Worm (Caenorhabditis elegans) whole organism, early embryonic: ENCODE data around the gene fbxa-206.

Experiments
- B0310.2 ChIP-seq: sonication (generic microtip); optimal IDR thresholded peaks from 2 replicates; lab custom pipeline; 2016; ENCODE audit warnings: mild to moderate bottlenecking, missing genetic modification characterization, missing compliant biosample characterization
- F13C5.2 ChIP-seq: sonication (generic microtip); optimal IDR thresholded peaks from 2 replicates; lab custom pipeline; 2017; ENCODE audit warnings: mild to moderate bottlenecking, missing genetic modification characterization, inconsistent platforms, missing compliant biosample characterization
- aly-1 ChIP-seq: sonication (generic microtip); optimal IDR thresholded peaks from 2 replicates; lab custom pipeline; 2016; ENCODE audit warnings: missing genetic modification characterization, missing compliant biosample characterization
- ama-1 ChIP-seq: fragments of 150-350 bp; optimal IDR thresholded peaks from 2 replicates; lab custom pipeline; 2014
- ceh-13 ChIP-seq: fragments of 200-800 bp; sonication (Bioruptor generic); optimal IDR thresholded peaks from 2 replicates; lab custom pipeline; 2018; ENCODE audit warnings: mild to moderate bottlenecking, missing genetic modification characterization, missing compliant biosample characterization
- ceh-36 ChIP-seq: sonication (generic microtip); optimal IDR thresholded peaks from 2 replicates; lab custom pipeline; 2016; ENCODE audit warnings: missing genetic modification characterization, inconsistent platforms, missing compliant biosample characterization
- ets-7 ChIP-seq: sonication (generic microtip); optimal IDR thresholded peaks from 2 replicates; lab custom pipeline; 2016; ENCODE audit warnings: missing genotype, missing genetic modification characterization, missing compliant biosample characterization
- flt-1 ChIP-seq: fragments of 200-800 bp; sonication (Bioruptor generic); IDR thresholded peaks from 2 replicates; pipeline ENCODE4 v1.3.6; 2022; ENCODE audit warnings: missing genetic modification characterization, missing compliant biosample characterization
- hmbx-1 ChIP-seq: sonication (generic microtip); optimal IDR thresholded peaks from 2 replicates; lab custom pipeline; 2016; ENCODE audit warnings: mild to moderate bottlenecking, missing genetic modification characterization, missing compliant biosample characterization
- hmg-4 ChIP-seq: fragments of 200-800 bp; sonication (Bioruptor generic); optimal IDR thresholded peaks from 2 replicates; lab custom pipeline; 2018; ENCODE audit warnings: mild to moderate bottlenecking, missing genetic modification characterization, missing compliant biosample characterization
- hnd-1 ChIP-seq: sonication (generic microtip); optimal IDR thresholded peaks from 2 replicates; lab custom pipeline; 2016; ENCODE audit warnings: missing genetic modification characterization, missing compliant biosample characterization
- pes-1 ChIP-seq: fragments of 200-800 bp; sonication (Bioruptor generic); IDR thresholded peaks from 2 replicates; pipeline ENCODE4 v1.3.6; 2022; ENCODE audit warnings: missing genetic modification reagents, missing genetic modification characterization, missing compliant biosample characterization
- scrt-1 ChIP-seq: fragments of 200-800 bp; sonication (Bioruptor generic); IDR thresholded peaks from 2 replicates; pipeline ENCODE4 v1.3.6; 2022; ENCODE audit warnings: missing genetic modification characterization, missing compliant biosample characterization
- sea-1 ChIP-seq: fragments of 200-800 bp; sonication (Bioruptor generic); conservative IDR thresholded peaks from 2 replicates; pipeline ENCODE4 v1.3.6; 2022; ENCODE audit warnings: missing genetic modification characterization, missing compliant biosample characterization
- tbx-11 ChIP-seq: fragments of 200-800 bp; sonication (Bioruptor generic); IDR thresholded peaks from 2 replicates; pipeline ENCODE4 v1.3.6; 2022; ENCODE audit warnings: missing genetic modification characterization, missing compliant biosample characterization
- tbx-37 ChIP-seq: fragments of 200-800 bp; sonication (Bioruptor generic); conservative IDR thresholded peaks from 2 replicates; pipeline ENCODE4 v1.3.6; 2022; ENCODE audit warnings: missing genetic modification reagents, missing genetic modification characterization, missing compliant biosample characterization
- tra-4 ChIP-seq: sonication (generic microtip); optimal IDR thresholded peaks from 2 replicates; lab custom pipeline; 2017; ENCODE audit warnings: missing genetic modification characterization, missing compliant biosample characterization

Gene fbxa-206

ce11 chrV:16911934-16912333 lies 6.3 kb downstream of the fbxa-206 start, which contains the start of gene nhr-116:
Gene nhr-116, plus strand, starts transcription at chrV:16912234.
- TF ChIP-seq hmg-4 (GFP tag; lab: Kevin White, UChicago) = no peak
- TF ChIP-seq sea-1 = no peak
- no peak for TF ChIP-seq ets-7
- no peak for TF ChIP-seq tbx-37
- TF ChIP-seq flt-1 (GFP tag; lab: Robert Waterston, UW) = no peak
- TF ChIP-seq hnd-1 (tag; lab: Kevin White, UChicago) = no peak
- no peak for TF ChIP-seq tbx-11 (GFP tag; lab: Robert Waterston, UW)
- no peak for TF ChIP-seq aly-1 (tag; lab: Kevin White, UChicago)
- no peak for TF ChIP-seq ama-1
- TF ChIP-seq hmbx-1 (tag; lab: Kevin White, UChicago) = no peak
- no peak for TF ChIP-seq pes-1 (GFP tag; lab: Robert Waterston, UW)
- TF ChIP-seq ceh-36 (tag; lab: Kevin White, UChicago) = no peak
- no peak for TF ChIP-seq F13C5.2 (tag; lab: Kevin White, UChicago)
- no peak for TF ChIP-seq tra-4 (tag; lab: Kevin White, UChicago)
- TF ChIP-seq scrt-1 (GFP tag; lab: Robert Waterston, UW) = no peak
- no peak for TF ChIP-seq ceh-13 (GFP tag; lab: Kevin White, UChicago)
- no peak for TF ChIP-seq B0310.2 (tag; lab: Kevin White, UChicago)

- no peak for TF ChIP-seq hnd-1 (tag; lab: Kevin White, UChicago)
- no peak for TF ChIP-seq flt-1 (GFP tag; lab: Robert Waterston, UW)
- TF ChIP-seq scrt-1 (GFP tag; lab: Robert Waterston, UW) = no peak
Observed at ce11 chrV:16911294-16911693, 7.0 kb downstream of the fbxa-206 start.

ce11 chrV:16910864-16911263 lies 7.4 kb downstream of the fbxa-206 start:
- TF ChIP-seq ceh-13 (GFP tag; lab: Kevin White, UChicago) = no peak
- no peak for TF ChIP-seq pes-1 (GFP tag; lab: Robert Waterston, UW)
- no peak for TF ChIP-seq hmg-4 (GFP tag; lab: Kevin White, UChicago)
- TF ChIP-seq tra-4 (tag; lab: Kevin White, UChicago) = no peak
- no peak for TF ChIP-seq flt-1 (GFP tag; lab: Robert Waterston, UW)
- TF ChIP-seq aly-1 (tag; lab: Kevin White, UChicago) = no peak
- no peak for TF ChIP-seq hnd-1 (tag; lab: Kevin White, UChicago)
- TF ChIP-seq tbx-37 = no peak
- no peak for TF ChIP-seq ceh-36 (tag; lab: Kevin White, UChicago)

- TF ChIP-seq tra-4 (tag; lab: Kevin White, UChicago) (no peak), tbx-11 (GFP tag; lab: Robert Waterston, UW) (no peak), ceh-13 (GFP tag; lab: Kevin White, UChicago) (no peak), aly-1 (tag; lab: Kevin White, UChicago) (no peak), hmbx-1 (tag; lab: Kevin White, UChicago) (no peak), hnd-1 (tag; lab: Kevin White, UChicago) (no peak), ceh-36 (tag; lab: Kevin White, UChicago) (no peak), tbx-37 (no peak), pes-1 (GFP tag; lab: Robert Waterston, UW) (no peak), hmg-4 (GFP tag; lab: Kevin White, UChicago) (no peak), F13C5.2 (tag; lab: Kevin White, UChicago) (no peak), B0310.2 (tag; lab: Kevin White, UChicago) (no peak)
Observed at ce11 chrV:16909871-16910270, 8.4 kb downstream of the fbxa-206 start, which contains the start of gene F09C6.16. Gene F09C6.16, minus strand, starts transcription at chrV:16909971.

- TF ChIP-seq ama-1 (no peak), hmg-4 (GFP tag; lab: Kevin White, UChicago) (no peak), ceh-13 (GFP tag; lab: Kevin White, UChicago) (no peak), tbx-37 (no peak), ets-7 (no peak), ceh-36 (tag; lab: Kevin White, UChicago) (no peak), pes-1 (GFP tag; lab: Robert Waterston, UW) (no peak), hmbx-1 (tag; lab: Kevin White, UChicago) (no peak), F13C5.2 (tag; lab: Kevin White, UChicago) (no peak), B0310.2 (tag; lab: Kevin White, UChicago) (no peak), aly-1 (tag; lab: Kevin White, UChicago) (no peak), tbx-11 (GFP tag; lab: Robert Waterston, UW) (no peak), tra-4 (tag; lab: Kevin White, UChicago) (no peak), sea-1 (no peak), hnd-1 (tag; lab: Kevin White, UChicago) (no peak), flt-1 (GFP tag; lab: Robert Waterston, UW) (no peak), scrt-1 (GFP tag; lab: Robert Waterston, UW) (no peak)
Observed at ce11 chrV:16904612-16905011, 13.7 kb downstream of the fbxa-206 start, which contains the start of gene nhr-262. Gene nhr-262, plus strand, starts transcription at chrV:16904912.

- TF ChIP-seq flt-1 (GFP tag; lab: Robert Waterston, UW) = no peak
- no peak for TF ChIP-seq scrt-1 (GFP tag; lab: Robert Waterston, UW)
- no peak for TF ChIP-seq F13C5.2 (tag; lab: Kevin White, UChicago)
- TF ChIP-seq B0310.2 (tag; lab: Kevin White, UChicago) = no peak
- no peak for TF ChIP-seq ama-1
- TF ChIP-seq hnd-1 (tag; lab: Kevin White, UChicago) = no peak
- no peak for TF ChIP-seq tbx-37
- TF ChIP-seq hmg-4 (GFP tag; lab: Kevin White, UChicago) = no peak
- no peak for TF ChIP-seq hmbx-1 (tag; lab: Kevin White, UChicago)
- no peak for TF ChIP-seq tra-4 (tag; lab: Kevin White, UChicago)
- no peak for TF ChIP-seq aly-1 (tag; lab: Kevin White, UChicago)
- TF ChIP-seq ceh-36 (tag; lab: Kevin White, UChicago) = no peak
- TF ChIP-seq pes-1 (GFP tag; lab: Robert Waterston, UW) = no peak
- TF ChIP-seq ets-7 = no peak
- no peak for TF ChIP-seq sea-1
- no peak for TF ChIP-seq tbx-11 (GFP tag; lab: Robert Waterston, UW)
Observed at ce11 chrV:16902726-16903125, 15.6 kb downstream of the fbxa-206 start, which contains the start of gene srd-68. Gene srd-68, minus strand, starts transcription at chrV:16902826.

ce11 chrV:16899355-16899754 lies 18.9 kb downstream of the fbxa-206 start, which contains the start of gene fbxa-45:
Gene fbxa-45, minus strand, starts transcription at chrV:16899455.
- TF ChIP-seq scrt-1 (GFP tag; lab: Robert Waterston, UW) (no peak), tbx-11 (GFP tag; lab: Robert Waterston, UW) (no peak)
